Fruit fly (Drosophila melanogaster) whole organism, pupa: ENCODE measurements around the gene CG6576.

ENCODE experiments used
- CG14655 ChIP-seq: fragments of 200-800 bp; sonication (Bioruptor generic); optimal IDR thresholded peaks from 3 replicates; lab custom pipeline; 2017; ENCODE audit warnings: mild to moderate bottlenecking, missing biosample characterization, missing genetic modification reagents, missing genetic modification characterization
- CG8159 ChIP-seq: fragments of 200-800 bp; sonication (Bioruptor generic); optimal IDR thresholded peaks from 3 replicates; lab custom pipeline; 2018; ENCODE audit warnings: missing biosample characterization, mild to moderate bottlenecking, missing genetic modification characterization, moderate library complexity
- D1 ChIP-seq: fragments of 200-800 bp; sonication (Bioruptor generic); optimal IDR thresholded peaks from 2 replicates; lab custom pipeline; 2018; ENCODE audit warnings: missing biosample characterization, mild to moderate bottlenecking, missing genetic modification characterization, moderate library complexity
- EcR ChIP-seq: fragments of 200-800 bp; sonication (Bioruptor generic); optimal IDR thresholded peaks from 3 replicates; lab custom pipeline; 2019; ENCODE audit warnings: missing biosample characterization, missing genetic modification characterization, mild to moderate bottlenecking, moderate library complexity, missing genetic modification reagents

- TF ChIP-seq EcR: no peak
- no peak for TF ChIP-seq CG14655 (GFP tag; lab: Kevin White, UChicago)
- TF ChIP-seq CG8159 (tag; lab: Kevin White, UChicago): no peak
- TF ChIP-seq D1 (tag; lab: Kevin White, UChicago): no peak
These were observed 24.2 kb upstream of the CG6576 start, which contains the start of gene Cp16 for dm6 chr3L:8731494-8731994.
